Worm (Caenorhabditis elegans) whole organism, L1 larva: ENCODE data around the gene F41B4.1.
A peak's percentile ranks its signal among the peaks of the same experiment; 100 is the strongest.

ENCODE experiments used
- C04F5.9 ChIP-seq: sonication (generic microtip); optimal IDR thresholded peaks from 2 replicates; lab custom pipeline; 2016; ENCODE audit warnings: missing genetic modification characterization, missing compliant biosample characterization
- C16A3.4 ChIP-seq: fragments of 150-350 bp; optimal IDR thresholded peaks from 2 replicates; lab custom pipeline; 2014; ENCODE audit warnings: missing biosample characterization, missing genetic modification characterization
- C34B4.2 ChIP-seq: sonication (generic microtip); optimal IDR thresholded peaks from 2 replicates; lab custom pipeline; 2017; ENCODE audit warnings: mild to moderate bottlenecking, missing genetic modification characterization, missing compliant biosample characterization
- F16B12.6 ChIP-seq: fragments of 150-350 bp; optimal IDR thresholded peaks from 2 replicates; lab custom pipeline; 2014; ENCODE audit warnings: missing biosample characterization, missing genetic modification characterization
- alr-1 ChIP-seq: fragments of 200-800 bp; sonication (Bioruptor generic); optimal IDR thresholded peaks from 2 replicates; lab custom pipeline; 2018; ENCODE audit warnings: borderline replicate concordance, mild to moderate bottlenecking, missing genetic modification characterization, missing compliant biosample characterization
- ceh-63 ChIP-seq: fragments of 200-800 bp; sonication (Bioruptor generic); optimal IDR thresholded peaks from 2 replicates; lab custom pipeline; 2018; ENCODE audit warnings: mild to moderate bottlenecking, missing genetic modification characterization, missing compliant biosample characterization
- ceh-82 ChIP-seq, 3 experiments: fragments of 150-350 bp in 1 of 3; sonication (generic microtip) in 2 of 3; optimal IDR thresholded peaks; 2 replicates each; lab custom pipeline; 2014 to 2017; ENCODE audit warnings: missing biosample characterization in 3 of 3, missing genetic modification characterization in 3 of 3
- ceh-90 ChIP-seq: sonication (generic microtip); optimal IDR thresholded peaks from 2 replicates; lab custom pipeline; 2016; ENCODE audit warnings: missing genetic modification characterization, missing compliant biosample characterization
- ces-1 ChIP-seq: fragments of 150-350 bp; optimal IDR thresholded peaks from 2 replicates; lab custom pipeline; 2014; ENCODE audit warnings: missing biosample characterization, missing genetic modification reagents, missing genetic modification characterization
- dpl-1 ChIP-seq, 3 experiments: fragments of 150-350 bp in 2 of 3; sonication (generic microtip) in 1 of 3; optimal IDR thresholded peaks; 2 replicates each; lab custom pipeline; 2014 to 2017; ENCODE audit warnings: missing biosample characterization in 3 of 3, missing genetic modification characterization in 3 of 3, missing genetic modification reagents in 3 of 3
- dsc-1 ChIP-seq: sonication (generic microtip); optimal IDR thresholded peaks from 2 replicates; lab custom pipeline; 2016; ENCODE audit warnings: mild to moderate bottlenecking, missing genetic modification characterization, missing compliant biosample characterization
- egl-13 ChIP-seq: sonication (generic microtip); optimal IDR thresholded peaks from 2 replicates; lab custom pipeline; 2016; ENCODE audit warnings: missing genotype, missing genetic modification reagents, missing genetic modification characterization, missing compliant biosample characterization
- elt-2 ChIP-seq: sonication (generic microtip); optimal IDR thresholded peaks from 2 replicates; lab custom pipeline; 2016; ENCODE audit warnings: missing genetic modification characterization, mild to moderate bottlenecking, inconsistent platforms, missing compliant biosample characterization, missing genetic modification reagents
- elt-3 ChIP-seq, 6 experiments: fragments of 150-350 bp in 1 of 6; sonication (generic microtip); optimal IDR thresholded peaks; 2 replicates each; lab custom pipeline; 2017 to 2018; ENCODE audit warnings: missing biosample characterization in 6 of 6, missing genetic modification characterization in 6 of 6, inconsistent platforms in 1 of 6
- ets-5 ChIP-seq: fragments of 200-800 bp; sonication (Bioruptor generic); IDR thresholded peaks from 2 replicates; pipeline ENCODE4 v1.3.6; 2022; ENCODE audit warnings: missing genetic modification characterization, missing compliant biosample characterization
- fkh-10 ChIP-seq: sonication (generic microtip); optimal IDR thresholded peaks from 2 replicates; lab custom pipeline; 2017; ENCODE audit warnings: missing biosample characterization, missing genetic modification reagents, missing genetic modification characterization
- fkh-4 ChIP-seq: sonication (generic microtip); optimal IDR thresholded peaks from 2 replicates; lab custom pipeline; 2016; ENCODE audit warnings: missing compliant biosample characterization, missing genetic modification characterization, borderline replicate concordance
- fos-1 ChIP-seq: fragments of 150-350 bp; optimal IDR thresholded peaks from 2 replicates; lab custom pipeline; 2014; ENCODE audit warnings: missing biosample characterization, missing genetic modification characterization
- grh-1 ChIP-seq: fragments of 200-800 bp; sonication (Bioruptor generic); IDR thresholded peaks from 2 replicates; pipeline ENCODE4 v1.3.6; 2022; ENCODE audit warnings: missing genetic modification reagents, missing genetic modification characterization, missing compliant biosample characterization
- hlh-17 ChIP-seq: fragments of 200-800 bp; sonication (Bioruptor generic); optimal IDR thresholded peaks from 2 replicates; lab custom pipeline; 2018; ENCODE audit warnings: missing genetic modification characterization, mild to moderate bottlenecking, missing compliant biosample characterization, moderate library complexity, borderline replicate concordance
- hlh-4 ChIP-seq: sonication (generic microtip); optimal IDR thresholded peaks from 2 replicates; lab custom pipeline; 2016; ENCODE audit warnings: mild to moderate bottlenecking, missing genetic modification characterization, missing compliant biosample characterization
- irx-1 ChIP-seq: sonication (generic microtip); optimal IDR thresholded peaks from 2 replicates; lab custom pipeline; 2016; ENCODE audit warnings: missing genetic modification characterization, missing compliant biosample characterization
- jun-1 ChIP-seq: fragments of 150-350 bp; optimal IDR thresholded peaks from 2 replicates; lab custom pipeline; 2014; ENCODE audit warnings: missing biosample characterization, missing genetic modification reagents, missing genetic modification characterization
- lin-14 ChIP-seq: fragments of 200-800 bp; sonication (Bioruptor generic); optimal IDR thresholded peaks from 2 replicates; lab custom pipeline; 2018; ENCODE audit warnings: mild to moderate bottlenecking, missing genetic modification characterization, moderate library complexity, missing compliant biosample characterization
- lin-15B ChIP-seq: fragments of 150-350 bp; sonication (generic microtip); optimal IDR thresholded peaks from 3 replicates; lab custom pipeline; 2014; ENCODE audit warnings: missing biosample characterization, missing genetic modification characterization
- lin-39 ChIP-seq: fragments of 150-350 bp; optimal IDR thresholded peaks from 2 replicates; lab custom pipeline; 2014; ENCODE audit warnings: missing biosample characterization, missing genetic modification reagents, missing genetic modification characterization
- lsy-2 ChIP-seq, 2 experiments: fragments of 150-350 bp; optimal IDR thresholded peaks; 2 replicates each; lab custom pipeline; 2014; ENCODE audit warnings: missing biosample characterization in 2 of 2, missing genetic modification characterization in 2 of 2
- mab-9 ChIP-seq: fragments of 200-800 bp; sonication (Bioruptor generic); IDR thresholded peaks from 2 replicates; pipeline ENCODE4 v1.3.6; 2022; ENCODE audit warnings: missing genetic modification reagents, missing genetic modification characterization, missing compliant biosample characterization
- mdl-1 ChIP-seq, 2 experiments: fragments of 150-350 bp; optimal IDR thresholded peaks; 2 replicates each; lab custom pipeline; 2014 to 2017; ENCODE audit warnings: missing biosample characterization in 2 of 2, missing genetic modification characterization in 2 of 2, inconsistent platforms in 1 of 2
- mef-2 ChIP-seq: fragments of 150-350 bp; optimal IDR thresholded peaks from 2 replicates; lab custom pipeline; 2014; ENCODE audit warnings: missing biosample characterization, missing genetic modification characterization
- nhr-11 ChIP-seq: fragments of 150-350 bp; optimal IDR thresholded peaks from 2 replicates; lab custom pipeline; 2014; ENCODE audit warnings: missing biosample characterization, missing genetic modification characterization
- nhr-19 ChIP-seq: fragments of 200-800 bp; sonication (Bioruptor generic); conservative IDR thresholded peaks from 2 replicates; pipeline ENCODE4 v1.3.6; 2022; ENCODE audit warnings: missing genetic modification characterization, missing compliant biosample characterization
- nhr-237 ChIP-seq: fragments of 150-350 bp; optimal IDR thresholded peaks from 2 replicates; lab custom pipeline; 2014; ENCODE audit warnings: missing biosample characterization, missing genetic modification characterization
- nhr-28 ChIP-seq: fragments of 150-350 bp; optimal IDR thresholded peaks from 2 replicates; lab custom pipeline; 2014; ENCODE audit warnings: missing biosample characterization, missing genetic modification characterization
- nhr-47 ChIP-seq: sonication (generic microtip); optimal IDR thresholded peaks from 2 replicates; lab custom pipeline; 2016; ENCODE audit warnings: mild to moderate bottlenecking, missing genetic modification characterization, moderate library complexity, missing compliant biosample characterization
- nhr-77 ChIP-seq: fragments of 150-350 bp; optimal IDR thresholded peaks from 2 replicates; lab custom pipeline; 2014; ENCODE audit warnings: missing biosample characterization, missing genetic modification characterization
- nhr-84 ChIP-seq: sonication (generic microtip); optimal IDR thresholded peaks from 2 replicates; lab custom pipeline; 2017; ENCODE audit warnings: missing biosample characterization, missing genetic modification characterization
- nhr-85 ChIP-seq: sonication (generic microtip); peaks from one replicate; lab custom pipeline; 2016; ENCODE audit warnings: missing genetic modification characterization, inconsistent platforms, missing compliant biosample characterization
- pag-3 ChIP-seq: sonication (generic microtip); optimal IDR thresholded peaks from 2 replicates; lab custom pipeline; 2017; ENCODE audit warnings: missing genetic modification characterization, mild to moderate bottlenecking, missing compliant biosample characterization, antibody characterized with exemption, borderline replicate concordance; ENCODE audit not compliant: insufficient read depth
- pax-3 ChIP-seq: fragments of 200-800 bp; sonication (Bioruptor generic); optimal IDR thresholded peaks from 2 replicates; lab custom pipeline; 2018; ENCODE audit warnings: mild to moderate bottlenecking, missing genetic modification characterization, moderate library complexity, missing compliant biosample characterization
- pqm-1 ChIP-seq: sonication (generic microtip); optimal IDR thresholded peaks from 3 replicates; lab custom pipeline; 2017; ENCODE audit warnings: missing biosample characterization, missing genetic modification characterization
- rnt-1 ChIP-seq: sonication (generic microtip); optimal IDR thresholded peaks from 2 replicates; lab custom pipeline; 2016; ENCODE audit warnings: mild to moderate bottlenecking, missing genetic modification characterization, moderate library complexity, missing compliant biosample characterization
- snpc-4 ChIP-seq: fragments of 150-350 bp; optimal IDR thresholded peaks from 2 replicates; lab custom pipeline; 2014; ENCODE audit warnings: missing biosample characterization, missing genetic modification characterization
- snu-23 ChIP-seq: sonication (generic microtip); optimal IDR thresholded peaks from 2 replicates; lab custom pipeline; 2016; ENCODE audit warnings: missing genetic modification characterization, missing compliant biosample characterization
- tlp-1 ChIP-seq: fragments of 150-350 bp; optimal IDR thresholded peaks from 2 replicates; lab custom pipeline; 2014; ENCODE audit warnings: missing biosample characterization, missing genetic modification characterization
- unc-130 ChIP-seq: fragments of 150-350 bp; optimal IDR thresholded peaks from 2 replicates; lab custom pipeline; 2017; ENCODE audit warnings: missing biosample characterization, missing genetic modification characterization, inconsistent platforms
- unc-30 ChIP-seq: sonication (generic microtip); optimal IDR thresholded peaks from 2 replicates; lab custom pipeline; 2017; ENCODE audit warnings: missing biosample characterization, missing genetic modification characterization
- unc-86 ChIP-seq: sonication (generic microtip); optimal IDR thresholded peaks from 2 replicates; lab custom pipeline; 2016; ENCODE audit warnings: missing genetic modification characterization, missing compliant biosample characterization
- vab-15 ChIP-seq: sonication (generic microtip); optimal IDR thresholded peaks from 2 replicates; lab custom pipeline; 2017; ENCODE audit warnings: missing genotype, mild to moderate bottlenecking, missing genetic modification characterization, missing compliant biosample characterization
- zag-1 ChIP-seq: fragments of 150-350 bp; optimal IDR thresholded peaks from 2 replicates; lab custom pipeline; 2014; ENCODE audit warnings: missing biosample characterization, missing genetic modification characterization
- zip-4 ChIP-seq: fragments of 200-800 bp; sonication (Bioruptor generic); optimal IDR thresholded peaks from 2 replicates; lab custom pipeline; 2018; ENCODE audit warnings: mild to moderate bottlenecking, missing genetic modification characterization, moderate library complexity, missing compliant biosample characterization
- ztf-4 ChIP-seq: fragments of 150-350 bp; optimal IDR thresholded peaks from 2 replicates; lab custom pipeline; 2014; ENCODE audit warnings: missing biosample characterization, missing genetic modification characterization

The F41B4.1 gene

DNA sequence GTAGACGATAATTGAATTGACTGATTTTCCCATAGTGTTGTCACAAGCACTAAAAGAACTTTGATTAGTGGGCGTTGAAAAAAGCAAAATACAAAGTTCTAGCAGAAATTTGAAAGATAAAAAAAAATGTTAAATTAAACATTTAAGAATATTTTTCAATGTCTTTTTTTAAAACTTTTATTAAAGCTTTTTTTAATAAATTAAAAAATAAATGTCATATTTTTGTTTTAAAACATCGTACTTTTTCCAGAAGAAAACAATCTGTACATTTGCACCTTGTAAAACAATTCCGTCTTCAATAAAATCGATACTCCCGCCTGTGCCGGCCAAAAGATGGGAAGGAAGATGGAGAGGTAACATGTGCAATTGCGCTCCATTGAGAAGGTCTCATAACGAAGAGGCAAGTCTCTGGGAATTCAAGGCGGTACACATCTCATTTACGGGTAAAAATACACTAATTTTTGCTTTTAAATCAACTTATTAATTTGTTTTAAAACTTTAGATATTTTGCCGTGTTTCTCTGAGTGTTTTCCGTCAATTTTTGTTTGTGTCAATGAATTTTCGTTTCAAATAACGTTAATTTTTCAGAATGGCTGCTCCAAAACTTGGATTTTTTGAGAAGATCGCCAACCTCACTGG lies 15.1 kb upstream of the F41B4.1 start, which contains the start of the genes glr-6 and asg-2 (continued):
- TF ChIP-seq nhr-237 (tag; lab: Kevin White, UChicago) (peak; percentile 34), C04F5.9 (tag; lab: Kevin White, UChicago) (no peak), elt-2 (tag; lab: Kevin White, UChicago) (peak; percentile 27), hlh-17 (GFP tag; lab: Kevin White, UChicago) (no peak), hlh-4 (tag; lab: Kevin White, UChicago) (no peak), mef-2 (tag; lab: Kevin White, UChicago) (no peak), pax-3 (tag; lab: Kevin White, UChicago) (peak; percentile 48), alr-1 (tag; lab: Kevin White, UChicago) (no peak), fkh-10 (peak; percentile 12), jun-1 (tag; lab: Kevin White, UChicago) (peak; percentile 58), nhr-84 (tag; lab: Kevin White, UChicago) (no peak), unc-86 (tag; lab: Kevin White, UChicago) (peak; percentile 44), irx-1 (peak; percentile 43), nhr-28 (tag; lab: Kevin White, UChicago) (no peak), snpc-4 (tag; lab: Kevin White, UChicago) (peak; percentile 28), ceh-90 (tag; lab: Kevin White, UChicago) (no peak), ztf-4 (peak; percentile 10), pqm-1 (tag; lab: Kevin White, UChicago) (no peak), ets-5 (GFP tag; lab: Robert Waterston, UW) (no peak), zag-1 (tag; lab: Kevin White, UChicago) (no peak), pag-3 (no peak), tlp-1 (tag; lab: Kevin White, UChicago) (no peak), nhr-47 (tag; lab: Kevin White, UChicago) (peak; percentile 84), ceh-63 (GFP tag; lab: Kevin White, UChicago) (no peak), F16B12.6 (peak; percentile 37), grh-1 (GFP tag; lab: Robert Waterston, UW) (peak; percentile 40), elt-3 (tag; optimal IDR thresholded peaks at IDR 0.05; lab: Kevin White, UChicago) (peak in 3 of 6 experiments; percentile 26 to 70 (median 30)), unc-130 (tag; lab: Kevin White, UChicago) (peak; percentile 72), ces-1 (no peak), C34B4.2 (tag; lab: Kevin White, UChicago) (no peak), unc-30 (no peak), mab-9 (no peak), C16A3.4 (peak; percentile 98), egl-13 (tag; lab: Kevin White, UChicago) (peak; percentile 12), vab-15 (tag; lab: Kevin White, UChicago) (no peak), lin-14 (GFP tag; lab: Kevin White, UChicago) (peak; percentile 89), mdl-1 (tag; optimal IDR thresholded peaks at IDR 0.05; lab: Kevin White, UChicago) (peak in 1 of 2 experiments; percentile 84), fos-1 (peak; percentile 81), dpl-1 (GFP tag; optimal IDR thresholded peaks at IDR 0.05; lab: Kevin White, UChicago) (peak; percentile 67 to 79 (median 75)), snu-23 (GFP tag; lab: Kevin White, UChicago) (peak; percentile 87), rnt-1 (peak; percentile 86), nhr-19 (GFP tag; lab: Robert Waterston, UW) (peak; percentile 82), dsc-1 (peak; percentile 64), lin-39 (tag; lab: Kevin White, UChicago) (peak; percentile 55), zip-4 (GFP tag; lab: Kevin White, UChicago) (no peak), lin-15B (peak; percentile 86), nhr-77 (peak; percentile 86), fkh-4 (tag; lab: Kevin White, UChicago) (no peak), nhr-85 (peak; percentile 88), nhr-11 (tag; lab: Kevin White, UChicago) (peak; percentile 32), lsy-2 (tag; optimal IDR thresholded peaks at IDR 0.05; lab: Kevin White, UChicago) (peak; percentile 79 to 92), ceh-82 (tag; optimal IDR thresholded peaks at IDR 0.05; lab: Kevin White, UChicago) (peak; percentile 60 to 76 (median 62))
